Worm (Caenorhabditis elegans) whole organism, L4/young adult: Measurements from ENCODE around the gene M176.5.

ENCODE experiments used
- W03F9.2 ChIP-seq: fragments of 150-350 bp; optimal IDR thresholded peaks from 2 replicates; lab custom pipeline; 2014; ENCODE audit warnings: missing biosample characterization, missing genetic modification characterization
- dao-5 ChIP-seq: sonication (generic microtip); optimal IDR thresholded peaks from 2 replicates; lab custom pipeline; 2016; ENCODE audit warnings: missing genotype, missing genetic modification characterization, moderate library complexity, missing compliant biosample characterization
- him-1 ChIP-seq: sonication (generic microtip); optimal IDR thresholded peaks from 2 replicates; lab custom pipeline; 2016; ENCODE audit warnings: missing genotype, missing genetic modification reagents, missing genetic modification characterization, missing compliant biosample characterization

ce11 chrII:9441838-9442237 is 14.3 kb upstream of the M176.5 start, which contains the start of gene chil-16:
- TF ChIP-seq W03F9.2: no peak
- no peak for TF ChIP-seq him-1
- TF ChIP-seq dao-5 (tag; lab: Kevin White, UChicago): no peak
